Fruit fly (Drosophila melanogaster): ENCODE measurements around the gene PLCXD.

Gene PLCXD

DNA sequence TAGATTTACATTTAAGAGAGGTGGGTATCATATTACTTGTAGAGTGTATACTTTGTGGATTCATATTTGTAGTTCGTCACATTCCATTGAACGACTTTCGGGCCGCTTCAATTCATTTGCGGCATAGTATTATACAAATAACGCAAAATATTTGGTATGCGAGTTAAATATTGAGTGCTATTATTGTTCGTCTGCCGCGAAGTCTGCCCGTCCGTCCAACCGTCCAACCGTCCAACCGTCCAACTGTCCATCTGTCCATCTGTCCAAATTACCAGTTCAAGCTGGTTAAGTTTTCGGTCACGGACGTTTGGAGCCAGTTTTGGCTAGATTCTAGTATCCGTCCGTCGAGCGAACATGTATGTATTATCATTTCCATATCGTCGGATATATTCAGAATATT lies 25.1 kb upstream of the PLCXD start:
- TF ChIP-seq jim (GFP tag; optimal IDR thresholded peaks at IDR 0.05) (no peak), woc (GFP tag; optimal IDR thresholded peaks at IDR 0.05) (no peak), Dfd (GFP tag; optimal IDR thresholded peaks at IDR 0.05) (no peak), foxo (GFP tag; optimal IDR thresholded peaks at IDR 0.05) (no peak), Mio (GFP tag; optimal IDR thresholded peaks at IDR 0.05) (no peak), dsf (GFP tag; optimal IDR thresholded peaks at IDR 0.05; ENCODE audit: borderline replicate concordance) (no peak), fru (GFP tag; optimal IDR thresholded peaks at IDR 0.05) (no peak), Sp1 (GFP tag; optimal IDR thresholded peaks at IDR 0.05) (no peak), N (GFP tag; optimal IDR thresholded peaks at IDR 0.05) (no peak), sv (GFP tag; optimal IDR thresholded peaks at IDR 0.05) (no peak), Jra (GFP tag; optimal IDR thresholded peaks at IDR 0.05) (no peak)

DNA sequence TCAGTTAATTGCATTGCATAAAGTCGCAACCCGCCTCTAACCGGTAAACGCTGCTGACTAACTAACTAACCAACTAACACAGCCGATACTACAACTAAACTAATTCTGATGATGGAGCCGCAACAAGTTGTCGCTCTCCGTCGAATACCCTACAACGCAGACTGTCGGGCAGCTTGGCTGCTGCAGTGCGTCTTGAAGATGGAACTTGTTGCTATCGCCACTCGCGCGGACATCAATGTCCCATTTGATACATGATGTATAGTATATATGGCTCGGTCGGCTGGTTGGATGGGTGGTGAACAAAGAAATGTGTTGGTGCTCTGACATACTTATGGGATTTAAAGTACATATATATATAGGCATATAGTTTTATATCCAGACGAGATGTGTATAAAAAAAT lies 23.7 kb upstream of the PLCXD start:
- TF ChIP-seq rgr (GFP tag; optimal IDR thresholded peaks at IDR 0.05) (peak; percentile 49), HLH106 (tag; optimal IDR thresholded peaks at IDR 0.05) (peak; percentile 41), dmrt93B (GFP tag; optimal IDR thresholded peaks at IDR 0.05) (no peak), Mio (GFP tag; optimal IDR thresholded peaks at IDR 0.05) (no peak), jim (GFP tag; optimal IDR thresholded peaks at IDR 0.05) (no peak), GATAd (GFP tag; optimal IDR thresholded peaks at IDR 0.05) (no peak), foxo (GFP tag; optimal IDR thresholded peaks at IDR 0.05) (peak in 1 of 2 experiments; percentile 15), Vsx2 (GFP tag; optimal IDR thresholded peaks at IDR 0.05; ENCODE audit: partially characterized antibody) (no peak), Hnf4 (GFP tag; optimal IDR thresholded peaks at IDR 0.05) (peak; percentile 19), Hr83 (GFP tag; optimal IDR thresholded peaks at IDR 0.05; ENCODE audit: poor library complexity, severe bottlenecking) (no peak), br (GFP tag; optimal IDR thresholded peaks at IDR 0.05) (peak; percentile 33), Rel (GFP tag; optimal IDR thresholded peaks at IDR 0.05) (no peak), Rel (tag; optimal IDR thresholded peaks at IDR 0.05) (no peak), woc (GFP tag; optimal IDR thresholded peaks at IDR 0.05) (peak; percentile 48), CrebA (GFP tag; optimal IDR thresholded peaks at IDR 0.05; ENCODE audit: borderline replicate concordance) (no peak), CG9705 (GFP tag; optimal IDR thresholded peaks at IDR 0.05) (peak; percentile 7), Sp1 (GFP tag; optimal IDR thresholded peaks at IDR 0.05) (peak; percentile 49), ey (GFP tag; optimal IDR thresholded peaks at IDR 0.05) (peak; percentile 34), lola (GFP tag; optimal IDR thresholded peaks at IDR 0.05) (no peak), Dfd (GFP tag; optimal IDR thresholded peaks at IDR 0.05) (no peak), dl (GFP tag; optimal IDR thresholded peaks at IDR 0.05; ENCODE audit: insufficient read depth in 1 of 2, partially characterized antibody in 2 of 2) (no peak), psq (GFP tag; optimal IDR thresholded peaks at IDR 0.05) (peak; percentile 35)

DNA sequence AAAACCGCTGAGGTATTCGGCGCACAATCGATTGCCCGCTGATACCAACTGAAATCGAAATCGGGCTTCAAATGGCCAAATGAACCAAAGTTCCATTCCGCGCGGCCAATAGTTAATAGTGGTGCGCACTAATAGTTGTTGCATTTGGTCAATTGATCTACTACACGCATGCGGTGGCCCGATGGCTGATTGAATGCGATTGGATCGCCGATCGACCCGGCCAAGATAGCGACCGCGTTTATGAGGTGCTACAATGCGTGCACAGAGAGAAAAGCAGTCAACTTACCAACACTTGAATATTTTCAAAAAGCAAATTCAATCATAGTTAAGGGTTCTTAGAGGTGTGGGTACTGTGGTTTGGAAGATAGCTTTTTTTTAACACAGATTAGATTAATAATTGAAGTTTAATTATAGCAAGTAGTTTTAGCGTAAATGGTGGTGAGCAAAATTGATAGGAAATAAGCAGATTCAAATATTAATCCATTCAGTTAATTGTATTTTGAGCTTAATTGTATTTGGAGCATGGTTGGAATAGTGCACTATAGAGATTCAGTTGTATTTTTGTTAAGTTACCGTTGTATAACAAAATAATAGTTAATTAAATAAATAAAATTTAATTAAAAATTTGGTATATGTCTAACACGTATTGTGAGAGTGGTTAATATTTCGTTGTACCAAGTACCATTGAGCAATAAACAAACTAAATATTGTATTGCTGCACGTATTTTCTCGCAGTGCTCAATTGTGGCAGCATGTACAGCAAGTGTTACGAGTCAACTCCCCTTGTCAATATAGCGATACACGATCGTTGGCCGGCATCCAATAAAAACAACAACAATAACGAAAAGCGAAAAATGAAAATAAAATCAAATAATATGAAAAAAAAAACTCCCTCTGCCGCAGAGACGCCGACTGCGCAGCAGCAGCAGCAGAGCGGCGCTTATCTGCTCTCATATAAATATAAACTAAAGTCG lies 22.5 kb upstream of the PLCXD start:
- TF ChIP-seq br (GFP tag; optimal IDR thresholded peaks at IDR 0.05): peak; percentile 61
- peak; percentile 3 for TF ChIP-seq sv (GFP tag; optimal IDR thresholded peaks at IDR 0.05)
- TF ChIP-seq h (GFP tag; optimal IDR thresholded peaks at IDR 0.05): peak; percentile 36
- TF ChIP-seq usp (GFP tag; optimal IDR thresholded peaks at IDR 0.05): no peak
- TF ChIP-seq dmrt93B (GFP tag; optimal IDR thresholded peaks at IDR 0.05): peak; percentile 72
- TF ChIP-seq pan (optimal IDR thresholded peaks at IDR 0.05): no peak
- no peak for TF ChIP-seq Myc (optimal IDR thresholded peaks at IDR 0.05)
- TF ChIP-seq ey (GFP tag; optimal IDR thresholded peaks at IDR 0.05): peak; percentile 68
- peak; percentile 76 for TF ChIP-seq HLH106 (tag; optimal IDR thresholded peaks at IDR 0.05)
- no peak for TF ChIP-seq tai (GFP tag; optimal IDR thresholded peaks at IDR 0.05)
- no peak for TF ChIP-seq Mio (GFP tag; optimal IDR thresholded peaks at IDR 0.05)
- peak; percentile 68 for TF ChIP-seq psq (GFP tag; optimal IDR thresholded peaks at IDR 0.05)
- no peak for TF ChIP-seq Hr78 (GFP tag; optimal IDR thresholded peaks at IDR 0.05)
- TF ChIP-seq woc (GFP tag; optimal IDR thresholded peaks at IDR 0.05): peak; percentile 2
- no peak for TF ChIP-seq CrebA (GFP tag; optimal IDR thresholded peaks at IDR 0.05; ENCODE audit: borderline replicate concordance)
- no peak for TF ChIP-seq N (GFP tag; optimal IDR thresholded peaks at IDR 0.05)
- TF ChIP-seq Dfd (GFP tag; optimal IDR thresholded peaks at IDR 0.05): no peak
- TF ChIP-seq brk (GFP tag; optimal IDR thresholded peaks at IDR 0.05): peak; percentile 41
- TF ChIP-seq foxo (GFP tag; optimal IDR thresholded peaks at IDR 0.05): peak in 1 of 2 experiments; percentile 77
- no peak for TF ChIP-seq dsf (GFP tag; optimal IDR thresholded peaks at IDR 0.05; ENCODE audit: borderline replicate concordance)
- TF ChIP-seq CG32264 (GFP tag; optimal IDR thresholded peaks at IDR 0.05): peak; percentile 2
- no peak for TF ChIP-seq dl (GFP tag; optimal IDR thresholded peaks at IDR 0.05; ENCODE audit: insufficient read depth in 1 of 2, partially characterized antibody in 2 of 2)
- peak; percentile 62 for TF ChIP-seq Hnf4 (GFP tag; optimal IDR thresholded peaks at IDR 0.05)
- peak; percentile 78 for TF ChIP-seq Sp1 (GFP tag; optimal IDR thresholded peaks at IDR 0.05)
- no peak for TF ChIP-seq Dif (GFP tag; optimal IDR thresholded peaks at IDR 0.05; ENCODE audit: partially characterized antibody)
- TF ChIP-seq Jra (GFP tag; optimal IDR thresholded peaks at IDR 0.05): no peak
- peak; percentile 35 for TF ChIP-seq CG9705 (GFP tag; optimal IDR thresholded peaks at IDR 0.05)
- TF ChIP-seq jim (GFP tag; optimal IDR thresholded peaks at IDR 0.05): no peak
- TF ChIP-seq Rel (GFP tag; optimal IDR thresholded peaks at IDR 0.05): no peak
- peak; percentile 29 for TF ChIP-seq Rel (tag; optimal IDR thresholded peaks at IDR 0.05)
- peak; percentile 56 for TF ChIP-seq fru (GFP tag; optimal IDR thresholded peaks at IDR 0.05)
- peak; percentile 59 for TF ChIP-seq OdsH (GFP tag; optimal IDR thresholded peaks at IDR 0.05)
- peak; percentile 31 for TF ChIP-seq Vsx2 (GFP tag; optimal IDR thresholded peaks at IDR 0.05; ENCODE audit: partially characterized antibody)
- TF ChIP-seq rgr (GFP tag; optimal IDR thresholded peaks at IDR 0.05): peak; percentile 70
- peak; percentile 3 for TF ChIP-seq sage (GFP tag; optimal IDR thresholded peaks at IDR 0.05)
- no peak for TF ChIP-seq Hr83 (GFP tag; optimal IDR thresholded peaks at IDR 0.05; ENCODE audit: poor library complexity, severe bottlenecking)
- no peak for TF ChIP-seq lola (GFP tag; optimal IDR thresholded peaks at IDR 0.05)
- TF ChIP-seq GATAd (GFP tag; optimal IDR thresholded peaks at IDR 0.05): no peak
- TF ChIP-seq Abd-B (GFP tag; optimal IDR thresholded peaks at IDR 0.05): no peak

All from whole organism, wandering third instar larva.